Worm (Caenorhabditis elegans) whole organism, midembryonic: Measurements from ENCODE around the gene C44B7.7.

Experiments used
- cog-1 ChIP-seq: sonication (generic microtip); optimal IDR thresholded peaks from 2 replicates; lab custom pipeline; 2016; ENCODE audit warnings: missing genetic modification characterization, missing compliant biosample characterization
- klf-2 ChIP-seq: fragments of 200-800 bp; sonication (Bioruptor generic); conservative IDR thresholded peaks from 2 replicates; pipeline ENCODE4 v1.3.6; 2022; ENCODE audit warnings: missing genetic modification reagents, missing genetic modification characterization, missing compliant biosample characterization
- med-1 ChIP-seq: sonication (generic microtip); optimal IDR thresholded peaks from 2 replicates; lab custom pipeline; 2017; ENCODE audit warnings: missing genetic modification characterization, mild to moderate bottlenecking, missing compliant biosample characterization, antibody characterized with exemption, missing genetic modification reagents; ENCODE audit not compliant: insufficient read depth
- ref-1 ChIP-seq: fragments of 200-800 bp; sonication (Bioruptor generic); conservative IDR thresholded peaks from 2 replicates; pipeline ENCODE4 v1.3.6; 2022; ENCODE audit warnings: missing genetic modification reagents, missing genetic modification characterization, missing compliant biosample characterization
- tab-1 ChIP-seq: fragments of 200-800 bp; sonication (Bioruptor generic); IDR thresholded peaks from 2 replicates; pipeline ENCODE4 v1.3.6; 2022; ENCODE audit warnings: missing genetic modification characterization, missing compliant biosample characterization
- ztf-23 ChIP-seq: fragments of 200-800 bp; sonication (Bioruptor generic); IDR thresholded peaks from 2 replicates; pipeline ENCODE4 v1.3.6; 2022; ENCODE audit warnings: missing genetic modification reagents, missing genetic modification characterization, missing compliant biosample characterization
- ztf-29 ChIP-seq: fragments of 200-800 bp; sonication (Bioruptor generic); IDR thresholded peaks from 2 replicates; pipeline ENCODE4 v1.3.6; 2022; ENCODE audit warnings: missing genetic modification reagents, missing genetic modification characterization, missing compliant biosample characterization

DNA sequence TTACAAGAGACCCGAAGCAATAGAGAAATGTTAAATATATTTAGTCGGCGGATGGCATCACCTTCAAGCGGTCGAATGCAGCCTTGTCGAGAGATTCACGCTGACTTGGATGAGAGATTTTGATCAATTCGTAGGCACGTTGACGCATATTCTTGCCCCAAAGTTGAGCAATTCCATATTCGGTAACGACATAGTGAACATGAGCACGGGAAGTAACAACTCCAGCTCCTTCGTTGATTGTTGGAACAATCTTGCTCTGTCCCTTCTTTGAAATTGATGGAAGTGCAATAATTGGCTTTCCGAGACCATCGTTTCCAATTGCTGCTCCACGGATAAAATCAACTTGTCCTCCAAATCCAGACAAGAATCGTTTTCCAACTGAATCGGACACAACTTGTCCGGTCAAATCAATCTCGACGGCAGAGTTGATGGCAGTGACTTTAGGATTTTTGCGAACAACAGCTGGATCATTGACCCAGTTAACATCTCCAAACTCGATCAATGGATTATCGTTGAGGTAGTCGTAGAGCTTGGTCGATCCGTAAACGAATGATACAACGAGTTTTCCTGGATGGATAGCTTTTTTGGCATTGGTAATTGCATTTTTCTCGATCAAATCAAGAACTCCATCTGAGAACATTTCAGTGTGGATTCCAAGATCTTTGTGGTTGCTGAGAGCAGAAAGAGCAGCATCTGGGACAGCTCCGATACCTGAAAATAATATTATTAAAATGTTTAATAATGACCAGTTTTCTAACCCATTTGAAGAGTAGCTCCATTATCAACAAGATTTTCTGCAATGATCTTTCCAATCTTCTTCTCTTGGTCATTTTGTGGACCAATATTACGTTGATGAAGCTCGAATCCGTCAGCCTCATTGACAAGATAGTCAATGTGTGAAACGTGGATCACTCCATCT lies 9.0 kb upstream of the C44B7.7 start:
- TF ChIP-seq tab-1: no peak
- TF ChIP-seq cog-1 (tag; lab: Kevin White, UChicago): no peak
- no peak for TF ChIP-seq ref-1
- no peak for TF ChIP-seq klf-2
- no peak for TF ChIP-seq ztf-23 (GFP tag; lab: Robert Waterston, UW)
- TF ChIP-seq ztf-29: no peak
- TF ChIP-seq med-1 (GFP tag; lab: Kevin White, UChicago): no peak
